Worm (Caenorhabditis elegans): Measurements from ENCODE around the gene Y57G11C.1142.

Gene Y57G11C.1142

ce11 chrIV:14800931-14801330 lies 1.5 kb upstream of the Y57G11C.1142 start:
- TF ChIP-seq lin-39 (tag; optimal IDR thresholded peaks at IDR 0.05) (no peak), egl-27 (tag; optimal IDR thresholded peaks at IDR 0.05) (no peak), nhr-129 (tag; optimal IDR thresholded peaks at IDR 0.05) (no peak), unc-62 (GFP tag; optimal IDR thresholded peaks at IDR 0.05) (no peak), nhr-6 (tag; optimal IDR thresholded peaks at IDR 0.05) (no peak)

- no peak for TF ChIP-seq nhr-11 (tag; optimal IDR thresholded peaks at IDR 0.05)
- no peak for TF ChIP-seq alr-1 (tag; optimal IDR thresholded peaks at IDR 0.05)
- no peak for TF ChIP-seq lin-39 (tag; optimal IDR thresholded peaks at IDR 0.05)
- no peak for TF ChIP-seq unc-39 (tag; optimal IDR thresholded peaks at IDR 0.05)
- no peak for TF ChIP-seq snpc-4 (tag; optimal IDR thresholded peaks at IDR 0.05)
- TF ChIP-seq skn-1 (tag; optimal IDR thresholded peaks at IDR 0.05): no peak
- TF ChIP-seq ztf-4 (tag; optimal IDR thresholded peaks at IDR 0.05): no peak
- no peak for TF ChIP-seq sma-9 (GFP tag; optimal IDR thresholded peaks at IDR 0.05)
- no peak for TF ChIP-seq sma-9 (tag; optimal IDR thresholded peaks at IDR 0.05)
- TF ChIP-seq nhr-6 (tag; optimal IDR thresholded peaks at IDR 0.05): no peak
Measured at ce11 chrIV:14806903-14807302, 4.5 kb downstream of the Y57G11C.1142 start, which contains the start of gene oig-5. oig-5 (plus strand) TSS chrIV:14807203.

- no peak for TF ChIP-seq mab-5 (tag; optimal IDR thresholded peaks at IDR 0.05)
Measured at ce11 chrIV:14816288-14816687, 13.9 kb downstream of the Y57G11C.1142 start, which contains the start of gene Y57G11C.46. Y57G11C.46 (minus strand) TSS chrIV:14816388.

ce11 chrIV:14822267-14822666 lies 19.9 kb downstream of the Y57G11C.1142 start:
- no peak for TF ChIP-seq fos-1 (tag; optimal IDR thresholded peaks at IDR 0.05)
- TF ChIP-seq crh-2 (tag; optimal IDR thresholded peaks at IDR 0.05): peak; percentile 13
- no peak for TF ChIP-seq nhr-129 (tag; optimal IDR thresholded peaks at IDR 0.05)
- TF ChIP-seq skn-1 (tag; optimal IDR thresholded peaks at IDR 0.05): no peak
- TF ChIP-seq lsy-2 (tag; optimal IDR thresholded peaks at IDR 0.05): peak in 1 of 2 experiments; percentile 48
- TF ChIP-seq R02D3.7 (tag; optimal IDR thresholded peaks at IDR 0.05): no peak
- no peak for TF ChIP-seq nhr-25 (tag; optimal IDR thresholded peaks at IDR 0.05)
- TF ChIP-seq ZK546.5 (tag; optimal IDR thresholded peaks at IDR 0.05): no peak
- no peak for TF ChIP-seq zag-1 (tag; optimal IDR thresholded peaks at IDR 0.05)
- no peak for TF ChIP-seq unc-62 (GFP tag; optimal IDR thresholded peaks at IDR 0.05)
- no peak for TF ChIP-seq unc-55 (GFP tag; optimal IDR thresholded peaks at IDR 0.05)
- no peak for TF ChIP-seq lin-39 (tag; optimal IDR thresholded peaks at IDR 0.05)
- peak; percentile 11 for TF ChIP-seq ama-1 (optimal IDR thresholded peaks at IDR 0.05)
- no peak for TF ChIP-seq ztf-4 (tag; optimal IDR thresholded peaks at IDR 0.05)
- peak; percentile 53 for TF ChIP-seq nhr-21 (tag; optimal IDR thresholded peaks at IDR 0.05)
- TF ChIP-seq ztf-1 (GFP tag; conservative IDR thresholded peaks at IDR 0.05): no peak
- TF ChIP-seq lin-11 (tag; optimal IDR thresholded peaks at IDR 0.05): no peak
- TF ChIP-seq gmeb-1 (tag; optimal IDR thresholded peaks at IDR 0.05): no peak
- no peak for TF ChIP-seq ceh-16 (tag; optimal IDR thresholded peaks at IDR 0.05)
- no peak for TF ChIP-seq blmp-1 (tag; optimal IDR thresholded peaks at IDR 0.05; ENCODE audit: insufficient read depth)
- no peak for TF ChIP-seq nhr-77 (tag; optimal IDR thresholded peaks at IDR 0.05)
- peak; percentile 26 for TF ChIP-seq lin-13 (GFP tag; optimal IDR thresholded peaks at IDR 0.05)
- TF ChIP-seq sma-3 (GFP tag; optimal IDR thresholded peaks at IDR 0.05): no peak
- TF ChIP-seq Y55F3AM.14 (GFP tag; optimal IDR thresholded peaks at IDR 0.05): no peak
- TF ChIP-seq sma-9 (GFP tag; optimal IDR thresholded peaks at IDR 0.05): no peak
- TF ChIP-seq sma-9 (tag; optimal IDR thresholded peaks at IDR 0.05): no peak
- no peak for TF ChIP-seq nhr-10 (tag; optimal IDR thresholded peaks at IDR 0.05)
- no peak for TF ChIP-seq sem-4 (tag; optimal IDR thresholded peaks at IDR 0.05)
- no peak for TF ChIP-seq dmd-4 (tag; optimal IDR thresholded peaks at IDR 0.05)
- TF ChIP-seq nhr-237 (tag; optimal IDR thresholded peaks at IDR 0.05): no peak
- TF ChIP-seq mbf-1 (tag; optimal IDR thresholded peaks at IDR 0.05): no peak

- TF ChIP-seq snpc-4 (tag; optimal IDR thresholded peaks at IDR 0.05) (no peak), mab-5 (tag; optimal IDR thresholded peaks at IDR 0.05) (no peak), ztf-1 (GFP tag; conservative IDR thresholded peaks at IDR 0.05) (0 out of 2 replicates have a peak, but pooled peaks have one; percentile 62), aly-2 (tag; optimal IDR thresholded peaks at IDR 0.05) (no peak), mdl-1 (tag; optimal IDR thresholded peaks at IDR 0.05) (no peak)
Measured at ce11 chrIV:14824201-14824600, 21.8 kb downstream of the Y57G11C.1142 start.

Data from whole organism, L2 larva.